Fruit fly (Drosophila melanogaster) whole organism, prepupa: Measurements from ENCODE around the gene drm.
A peak's percentile ranks its signal among the peaks of the same experiment; 100 is the strongest.

Experiments
- CG11762 ChIP-seq: fragments of 200-800 bp; sonication (Bioruptor generic); optimal IDR thresholded peaks from 3 replicates; lab custom pipeline; 2016; ENCODE audit warnings: missing biosample characterization, missing genetic modification characterization; ENCODE audit not compliant: insufficient read depth
- CG16779 ChIP-seq: fragments of 200-800 bp; sonication (Bioruptor generic); optimal IDR thresholded peaks from 3 replicates; lab custom pipeline; 2017; ENCODE audit warnings: missing biosample characterization, mild to moderate bottlenecking, missing genetic modification characterization
- CG31627 ChIP-seq: fragments of 200-800 bp; sonication (Bioruptor generic); optimal IDR thresholded peaks from 3 replicates; lab custom pipeline; 2016; ENCODE audit warnings: missing biosample characterization, missing genetic modification characterization
- CG32006 ChIP-seq: fragments of 200-800 bp; sonication (Bioruptor generic); optimal IDR thresholded peaks from 3 replicates; lab custom pipeline; 2017; ENCODE audit warnings: missing biosample characterization, mild to moderate bottlenecking, missing genetic modification characterization
- CG8119 ChIP-seq: fragments of 200-800 bp; sonication (Bioruptor generic); IDR thresholded peaks from 3 replicates; pipeline ENCODE4 v1.3.6; 2022; ENCODE audit warnings: missing biosample characterization, missing genetic modification characterization
- CG8632 ChIP-seq: fragments of 200-800 bp; sonication (Bioruptor generic); optimal IDR thresholded peaks from 3 replicates; lab custom pipeline; 2016; ENCODE audit warnings: missing biosample characterization, missing genetic modification characterization
- Hr38 ChIP-seq: sonication (Bioruptor generic); optimal IDR thresholded peaks from 2 replicates; lab custom pipeline; 2016; ENCODE audit warnings: missing biosample characterization, missing genetic modification characterization
- Hr39 ChIP-seq: fragments of 200-800 bp; sonication (Bioruptor generic); optimal IDR thresholded peaks from 2 replicates; lab custom pipeline; 2016; ENCODE audit warnings: missing biosample characterization, missing genetic modification characterization
- Hr4 ChIP-seq: fragments of 200-800 bp; sonication (Bioruptor generic); optimal IDR thresholded peaks from 3 replicates; lab custom pipeline; 2016; ENCODE audit warnings: missing biosample characterization, missing genetic modification characterization
- OdsH ChIP-seq: fragments of 200-800 bp; sonication (Bioruptor generic); optimal IDR thresholded peaks from 3 replicates; lab custom pipeline; 2016; ENCODE audit warnings: missing biosample characterization, missing genetic modification characterization
- Sox102F ChIP-seq: fragments of 200-800 bp; sonication (Bioruptor generic); optimal IDR thresholded peaks from 2 replicates; lab custom pipeline; 2016; ENCODE audit warnings: missing biosample characterization, mild to moderate bottlenecking, missing genetic modification characterization
- Sox14 ChIP-seq: fragments of 200-800 bp; sonication (Bioruptor generic); optimal IDR thresholded peaks from 3 replicates; lab custom pipeline; 2016; ENCODE audit warnings: missing biosample characterization, missing genetic modification characterization
- fd85E ChIP-seq: fragments of 200-800 bp; sonication (Bioruptor generic); optimal IDR thresholded peaks from 3 replicates; lab custom pipeline; 2016; ENCODE audit warnings: missing biosample characterization, missing genetic modification characterization
- topi ChIP-seq: fragments of 200-800 bp; sonication (Bioruptor generic); optimal IDR thresholded peaks from 3 replicates; lab custom pipeline; 2016; ENCODE audit warnings: missing biosample characterization, missing genetic modification characterization

dm6 chr2L:3576520-3576919, 37.5 kb downstream of the drm start:
- TF ChIP-seq CG16779 (no peak), CG8119 (GFP tag; lab: Robert Waterston, UW) (peak; percentile 41; the same call in 1 of the 3 replicates), Hr4 (GFP tag; lab: Kevin White, UChicago) (peak; percentile 34), CG8632 (no peak), topi (GFP tag; lab: Kevin White, UChicago) (peak; percentile 14), OdsH (GFP tag; lab: Kevin White, UChicago) (peak; percentile 19), fd85E (no peak), CG31627 (GFP tag; lab: Kevin White, UChicago) (no peak), CG32006 (GFP tag; lab: Kevin White, UChicago) (peak; percentile 55), Sox102F (GFP tag; lab: Kevin White, UChicago) (no peak), Hr38 (GFP tag; lab: Kevin White, UChicago) (no peak), Hr39 (GFP tag; lab: Kevin White, UChicago) (peak; percentile 22), Sox14 (peak; percentile 20), CG11762 (GFP tag; lab: Kevin White, UChicago) (no peak)
